Fruit fly (Drosophila melanogaster): ENCODE data around the gene CG13895.

Gene CG13895

dm6 chr3L:733845-734697 is 26.1 kb upstream of the CG13895 start (continued):
- peak; percentile 12 for TF ChIP-seq CG10543 (GFP tag; optimal IDR thresholded peaks at IDR 0.05)
- peak; percentile 76 for TF ChIP-seq CG7556 (GFP tag; optimal IDR thresholded peaks at IDR 0.05)
- no peak for TF ChIP-seq lbe (GFP tag; optimal IDR thresholded peaks at IDR 0.05)
- TF ChIP-seq usp (GFP tag; optimal IDR thresholded peaks at IDR 0.05): no peak
- TF ChIP-seq Ssrp (tag; optimal IDR thresholded peaks at IDR 0.05): peak; percentile 1
- TF ChIP-seq CG30403 (GFP tag; optimal IDR thresholded peaks at IDR 0.05): peak; percentile 42
- peak; percentile 48 for TF ChIP-seq Oli (tag; optimal IDR thresholded peaks at IDR 0.05)
- TF ChIP-seq YL-1 (GFP tag; optimal IDR thresholded peaks at IDR 0.05): no peak
- TF ChIP-seq CG8089 (GFP tag; optimal IDR thresholded peaks at IDR 0.05): no peak
- no peak for TF ChIP-seq ato (GFP tag; IDR thresholded peaks at IDR 0.05; ENCODE audit: partially characterized antibody)
- TF ChIP-seq CG6175 (GFP tag; IDR thresholded peaks at IDR 0.05): peak; percentile 51; the same call in 1 of the 3 replicates
- TF ChIP-seq chinmo (GFP tag; IDR thresholded peaks at IDR 0.05; ENCODE audit: partially characterized antibody): 0 out of 4 replicates have a peak, but pooled peaks have one; percentile 60
- TF ChIP-seq CG11504 (tag; optimal IDR thresholded peaks at IDR 0.05): peak; percentile 58
- TF ChIP-seq CG6765 (GFP tag; optimal IDR thresholded peaks at IDR 0.05): peak; percentile 36
- peak; percentile 34; the same call in 1 of the 2 replicates for TF ChIP-seq Drgx (GFP tag; IDR thresholded peaks at IDR 0.05)
- TF ChIP-seq Six4 (GFP tag; optimal IDR thresholded peaks at IDR 0.05): no peak
- TF ChIP-seq CG8388 (GFP tag; optimal IDR thresholded peaks at IDR 0.05): peak; percentile 46
- TF ChIP-seq CG10267 (tag; optimal IDR thresholded peaks at IDR 0.05): peak; percentile 20
- TF ChIP-seq CG42726 (GFP tag; IDR thresholded peaks at IDR 0.05; ENCODE audit: partially characterized antibody): no peak
- TF ChIP-seq Mrtf (GFP tag; IDR thresholded peaks at IDR 0.05): no peak
- no peak for TF ChIP-seq ac (GFP tag; optimal IDR thresholded peaks at IDR 0.05)
- TF ChIP-seq HLHmδ (GFP tag; optimal IDR thresholded peaks at IDR 0.05): no peak
- no peak for TF ChIP-seq CG30020 (tag; optimal IDR thresholded peaks at IDR 0.05)
- TF ChIP-seq CG15269 (tag; optimal IDR thresholded peaks at IDR 0.05): peak; percentile 16
- no peak for TF ChIP-seq CG15696 (tag; optimal IDR thresholded peaks at IDR 0.05)
- TF ChIP-seq ap (GFP tag; IDR thresholded peaks at IDR 0.05): no peak
- TF ChIP-seq CG11695 (GFP tag; IDR thresholded peaks at IDR 0.05): peak; percentile 46; the same call in 1 of the 3 replicates
- no peak for TF ChIP-seq CG3726 (GFP tag; IDR thresholded peaks at IDR 0.05)
- no peak for TF ChIP-seq CG1233 (GFP tag; optimal IDR thresholded peaks at IDR 0.05)
- TF ChIP-seq ash1 (GFP tag; optimal IDR thresholded peaks at IDR 0.05): no peak
- peak; percentile 23 to 37 for TF ChIP-seq dpn (GFP tag; optimal IDR thresholded peaks at IDR 0.05)
- TF ChIP-seq Dad (GFP tag; optimal IDR thresholded peaks at IDR 0.05): no peak
- peak; percentile 21 for TF ChIP-seq CG3281 (GFP tag; optimal IDR thresholded peaks at IDR 0.05)
- TF ChIP-seq Hr3 (GFP tag; optimal IDR thresholded peaks at IDR 0.05): no peak

- TF ChIP-seq Elba2 (GFP tag; optimal IDR thresholded peaks at IDR 0.05): no peak
- TF ChIP-seq kni (GFP tag; optimal IDR thresholded peaks at IDR 0.05): peak; percentile 2
- TF ChIP-seq chm (GFP tag; IDR thresholded peaks at IDR 0.05): 0 out of 2 replicates have a peak, but pooled peaks have one; percentile 18
- TF ChIP-seq CG13894 (tag; optimal IDR thresholded peaks at IDR 0.05): peak; percentile 12
- TF ChIP-seq CG12769 (tag; optimal IDR thresholded peaks at IDR 0.05): peak; percentile 52
- no peak for TF ChIP-seq Bgb (GFP tag; IDR thresholded peaks at IDR 0.05; ENCODE audit: partially characterized antibody)
- peak in 1 of 3 experiments; percentile 95 for TF ChIP-seq Stat92E (GFP tag; optimal IDR thresholded peaks at IDR 0.05)
- 0 out of 3 replicates have a peak, but pooled peaks have one; percentile 53 for TF ChIP-seq CG2199 (GFP tag; IDR thresholded peaks at IDR 0.05)
- no peak for TF ChIP-seq HLHmδ (GFP tag; optimal IDR thresholded peaks at IDR 0.05)
- TF ChIP-seq CG13624 (GFP tag; optimal IDR thresholded peaks at IDR 0.05): no peak
- TF ChIP-seq scrt (GFP tag; optimal IDR thresholded peaks at IDR 0.05): no peak
- no peak for TF ChIP-seq CG10462 (GFP tag; optimal IDR thresholded peaks at IDR 0.05)
- TF ChIP-seq fu2 (GFP tag; optimal IDR thresholded peaks at IDR 0.05): no peak
- peak; percentile 32 for TF ChIP-seq twi (tag; optimal IDR thresholded peaks at IDR 0.05)
- TF ChIP-seq CG10543 (GFP tag; optimal IDR thresholded peaks at IDR 0.05): peak; percentile 4
- TF ChIP-seq pros (GFP tag; optimal IDR thresholded peaks at IDR 0.05): peak; percentile 36
Measured at dm6 chr3L:733174-733829, 25.3 kb upstream of the CG13895 start.

Data from whole organism, embryonic.